Worm (Caenorhabditis elegans) whole organism, L4/young adult: ENCODE results near the gene xbx-3.

Source experiments
- W03F9.2 ChIP-seq: fragments of 150-350 bp; optimal IDR thresholded peaks from 2 replicates; lab custom pipeline; 2014; ENCODE audit warnings: missing biosample characterization, missing genetic modification characterization
- dao-5 ChIP-seq: sonication (generic microtip); optimal IDR thresholded peaks from 2 replicates; lab custom pipeline; 2016; ENCODE audit warnings: missing genotype, missing genetic modification characterization, moderate library complexity, missing compliant biosample characterization
- him-1 ChIP-seq: sonication (generic microtip); optimal IDR thresholded peaks from 2 replicates; lab custom pipeline; 2016; ENCODE audit warnings: missing genotype, missing genetic modification reagents, missing genetic modification characterization, missing compliant biosample characterization

Gene xbx-3

ce11 chrIII:10035783-10036182 lies at the start of gene xbx-3:
TSS of gene xbx-3 (plus strand) at chrIII:10035945.
- TF ChIP-seq dao-5 (no peak), W03F9.2 (tag; lab: Kevin White, UChicago) (no peak), him-1 (tag; lab: Kevin White, UChicago) (no peak)

ce11 chrIII:9986827-9987429 lies 48.8 kb upstream of the xbx-3 start, which contains the start of gene C05B5.12:
TSS of gene C05B5.12 (plus strand) at chrIII:9987379.
- TF ChIP-seq dao-5 = no peak
- TF ChIP-seq W03F9.2 (tag; lab: Kevin White, UChicago) = no peak
- TF ChIP-seq him-1 (tag; lab: Kevin White, UChicago) = no peak

DNA sequence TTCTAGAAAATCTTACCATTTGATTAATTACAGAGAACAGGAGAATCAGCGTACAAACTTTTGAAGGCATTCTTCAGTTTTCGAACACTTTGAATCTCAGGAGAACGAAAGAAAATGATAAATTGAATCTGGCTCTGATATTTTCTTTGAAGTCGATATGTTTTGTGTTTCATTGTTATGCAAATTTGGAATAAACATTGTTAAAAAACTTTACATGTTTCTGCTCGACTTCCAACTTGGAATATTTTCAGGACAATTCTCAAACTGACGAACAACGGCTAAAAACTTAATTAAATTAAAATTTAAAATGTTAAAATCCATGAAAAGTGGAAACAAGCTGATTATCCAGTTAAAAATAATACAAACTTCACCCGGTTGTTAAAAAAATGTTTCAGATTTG lies 47.4 kb upstream of the xbx-3 start, which contains the start of gene C05B5.1:
Gene C05B5.1, minus strand, starts transcription at position 101 of the 400 bp plus-strand sequence.
- TF ChIP-seq dao-5 (no peak), W03F9.2 (tag; lab: Kevin White, UChicago) (no peak), him-1 (tag; lab: Kevin White, UChicago) (no peak)

DNA sequence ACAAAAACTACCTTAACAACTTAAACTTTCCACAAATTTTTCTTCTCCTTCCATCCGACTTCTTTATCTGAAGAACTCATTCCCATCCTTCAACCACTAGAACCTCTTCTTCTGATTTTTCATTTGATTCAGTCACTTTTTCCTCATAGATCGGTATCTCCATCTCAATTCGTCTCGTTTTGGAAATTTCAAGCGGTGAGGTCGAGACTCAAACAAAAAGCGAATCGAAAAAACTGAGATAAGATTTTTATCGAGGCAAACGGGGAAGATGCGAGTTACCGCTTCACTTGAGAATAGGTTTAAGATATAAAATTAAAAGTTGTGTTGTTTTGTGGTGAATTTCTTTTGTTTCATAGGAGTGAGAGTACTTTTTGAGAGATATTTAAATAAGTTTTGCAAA lies 44.4 kb upstream of the xbx-3 start:
- no peak for TF ChIP-seq W03F9.2 (tag; lab: Kevin White, UChicago)

DNA sequence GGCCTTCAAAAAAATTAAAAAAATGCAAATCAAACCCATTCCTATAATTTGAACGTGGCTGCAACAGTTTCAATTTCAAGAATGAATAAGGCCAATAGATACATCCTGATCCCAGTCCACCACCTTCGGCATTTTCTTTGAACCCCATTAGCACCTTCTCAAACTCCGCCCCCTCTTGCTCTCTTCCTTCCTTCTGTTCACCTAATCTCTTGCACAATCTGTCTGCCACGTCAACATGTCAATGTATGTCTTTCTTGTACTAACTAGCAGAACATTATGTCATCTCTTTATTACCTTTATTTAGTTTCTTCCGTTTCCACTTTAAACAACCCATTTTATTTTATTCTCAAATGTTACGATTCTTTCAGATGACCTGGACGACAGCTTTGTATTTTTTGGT lies 42.2 kb upstream of the xbx-3 start, which contains the start of gene C05B5.4:
Gene C05B5.4, plus strand, starts transcription at position 351 of the 400 bp plus-strand sequence.
- TF ChIP-seq W03F9.2 (tag; lab: Kevin White, UChicago) (no peak), him-1 (tag; lab: Kevin White, UChicago) (no peak), dao-5 (no peak)

DNA sequence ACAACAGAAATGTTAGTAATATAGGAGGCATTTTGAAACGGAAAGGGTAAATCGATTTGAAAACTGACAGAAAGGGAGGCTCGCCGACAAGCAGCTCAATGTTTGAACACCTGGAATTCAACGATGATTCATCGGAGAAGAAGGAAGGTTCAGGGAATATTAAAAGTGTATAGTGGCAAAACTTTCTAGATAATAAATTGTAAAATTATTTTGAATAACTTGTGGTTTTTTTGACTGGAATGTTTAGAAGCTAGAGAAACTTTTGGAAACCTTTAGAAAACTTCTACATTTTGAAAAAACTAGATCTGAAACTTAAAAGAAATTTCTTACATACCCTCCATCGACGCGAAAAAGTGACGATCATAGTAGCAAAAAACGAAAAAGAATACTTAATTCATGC lies 37.9 kb upstream of the xbx-3 start, which contains the start of gene pqn-8:
Gene pqn-8, minus strand, starts transcription at position 101 of the 400 bp plus-strand sequence.
- no peak for TF ChIP-seq him-1 (tag; lab: Kevin White, UChicago)

- no peak for TF ChIP-seq him-1 (tag; lab: Kevin White, UChicago)
- no peak for TF ChIP-seq dao-5
- no peak for TF ChIP-seq W03F9.2 (tag; lab: Kevin White, UChicago)
Measured at ce11 chrIII:9999235-9999634, 36.5 kb upstream of the xbx-3 start, which contains the start of gene C05B5.17. TSS of gene C05B5.17 (minus strand) at chrIII:9999335.

DNA sequence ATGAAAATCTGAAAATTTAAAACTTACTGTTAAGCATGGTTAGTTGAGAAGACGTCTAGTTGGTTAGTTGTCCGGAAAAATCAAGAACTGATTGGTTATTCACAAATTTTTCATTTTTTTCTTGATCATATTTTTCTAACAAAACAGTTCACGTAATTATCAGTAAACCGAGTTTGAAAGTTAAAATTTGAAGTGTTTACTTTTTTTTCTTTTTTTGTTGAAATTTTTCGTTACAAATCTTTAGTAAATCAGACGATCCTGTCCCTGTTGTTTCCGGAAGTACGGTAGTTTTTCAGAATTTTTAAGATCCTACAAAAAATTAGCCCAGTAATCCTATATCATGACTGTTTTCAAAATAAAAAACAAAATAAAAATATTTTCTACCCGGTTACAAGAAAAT lies 35.3 kb upstream of the xbx-3 start, which contains the start of gene C05B5.2:
Gene C05B5.2, minus strand, starts transcription at position 101 of the 400 bp plus-strand sequence.
- no peak for TF ChIP-seq him-1 (tag; lab: Kevin White, UChicago)
- TF ChIP-seq dao-5 = no peak
- no peak for TF ChIP-seq W03F9.2 (tag; lab: Kevin White, UChicago)

DNA sequence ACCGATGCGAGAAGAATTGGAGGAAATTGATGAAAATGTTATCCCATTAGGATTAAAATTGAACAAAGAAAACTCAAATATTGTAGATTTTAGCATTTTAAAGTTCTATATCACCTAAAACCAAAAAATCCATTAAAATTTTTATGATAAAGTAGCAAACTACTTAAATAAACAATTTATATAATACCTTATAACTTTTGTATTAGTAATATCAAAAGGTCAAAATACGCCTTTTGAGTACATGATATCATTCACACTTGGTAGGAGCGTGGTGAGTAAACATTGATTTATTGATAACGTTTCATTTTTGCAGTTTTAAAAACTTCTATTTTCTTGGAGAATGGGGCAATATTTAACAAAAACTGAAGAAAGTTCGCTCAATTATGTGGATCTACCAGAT lies 34.7 kb upstream of the xbx-3 start, which contains the start of gene C05B5.5:
Gene C05B5.5, plus strand, starts transcription at position 301 of the 400 bp plus-strand sequence.
- TF ChIP-seq him-1 (tag; lab: Kevin White, UChicago) = no peak
- TF ChIP-seq W03F9.2 (tag; lab: Kevin White, UChicago) = no peak

DNA sequence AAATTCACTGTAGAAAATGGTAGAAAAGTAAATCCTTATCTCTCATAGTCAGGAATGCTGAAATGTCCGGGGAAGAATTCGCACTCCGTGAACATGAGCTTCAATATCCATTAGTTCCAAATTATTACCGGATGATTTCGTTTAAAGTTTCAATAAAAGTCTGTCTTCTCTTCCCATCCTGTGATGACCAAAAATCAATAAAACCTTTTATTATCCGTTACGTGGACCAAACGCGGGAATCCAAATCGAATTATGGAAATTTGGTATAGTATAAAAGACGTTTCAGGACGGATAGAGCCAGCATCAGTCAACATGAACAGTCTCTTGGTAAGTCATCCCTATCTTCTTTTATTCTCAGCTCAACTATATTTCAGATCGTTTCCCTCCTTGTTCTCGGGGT lies 31.5 kb upstream of the xbx-3 start, which contains the start of gene C05B5.11:
Gene C05B5.11, plus strand, starts transcription at position 301 of the 400 bp plus-strand sequence.
- TF ChIP-seq W03F9.2 (tag; lab: Kevin White, UChicago) (no peak), him-1 (tag; lab: Kevin White, UChicago) (no peak), dao-5 (no peak)

DNA sequence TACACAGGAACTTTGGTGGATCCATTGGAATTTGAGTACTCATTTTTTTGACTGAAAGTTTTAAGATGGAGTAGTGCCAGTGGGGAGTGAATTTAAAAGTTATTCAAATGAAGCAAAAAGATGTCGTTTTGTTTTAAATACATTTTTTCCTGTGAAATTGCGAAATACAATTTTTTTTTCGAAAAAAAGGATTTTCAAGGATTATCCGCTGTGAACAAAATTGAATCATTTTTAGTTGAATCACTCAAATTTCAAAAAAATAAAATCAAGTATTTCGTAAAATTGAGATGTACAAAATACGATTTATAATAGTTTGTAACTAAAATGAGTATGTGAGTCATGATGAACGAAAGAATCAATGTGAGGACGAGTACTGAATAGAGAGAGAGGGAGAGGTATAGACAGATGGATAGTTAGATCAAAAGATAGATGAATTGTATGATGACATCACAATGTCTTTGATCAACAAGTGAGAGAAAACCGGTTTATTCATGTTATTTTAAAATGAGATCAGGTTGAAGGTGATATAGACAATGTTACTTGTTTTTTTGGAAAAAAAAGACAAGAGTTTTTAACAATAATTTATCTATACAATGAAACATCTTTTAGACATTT lies 28.9 kb upstream of the xbx-3 start, which contains the start of gene C05B5.8:
Gene C05B5.8, minus strand, starts transcription at position 51 of the 615 bp plus-strand sequence.
- TF ChIP-seq W03F9.2 (tag; lab: Kevin White, UChicago) (no peak), dao-5 (no peak), him-1 (tag; lab: Kevin White, UChicago) (no peak)

DNA sequence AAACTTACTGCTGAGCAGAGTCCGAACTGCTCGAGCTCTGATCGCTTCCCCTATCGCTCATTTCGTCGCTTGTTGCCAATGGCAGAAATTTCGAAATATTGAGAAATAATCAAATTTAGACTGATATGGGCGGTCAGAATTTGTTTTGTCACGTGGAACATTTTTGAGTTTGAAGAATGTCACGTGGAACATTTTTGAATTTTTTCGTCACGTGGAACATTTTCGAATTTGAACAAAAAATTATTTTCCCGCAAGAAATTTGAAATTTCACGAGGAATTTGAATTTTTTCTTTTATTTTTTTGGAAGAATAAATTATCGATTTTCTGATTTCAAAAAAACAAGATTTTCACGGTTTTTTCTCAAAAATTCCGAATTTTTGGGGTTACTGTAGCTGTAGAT lies 25.6 kb upstream of the xbx-3 start, which contains the start of gene fbxa-155:
Gene fbxa-155, minus strand, starts transcription at position 101 of the 400 bp plus-strand sequence.
- TF ChIP-seq him-1 (tag; lab: Kevin White, UChicago) (no peak), W03F9.2 (tag; lab: Kevin White, UChicago) (no peak), dao-5 (no peak)

ce11 chrIII:10012136-10012535 lies 23.6 kb upstream of the xbx-3 start, which contains the start of gene C05B5.16:
TSS of gene C05B5.16 (plus strand) at chrIII:10012436.
- TF ChIP-seq dao-5 = no peak
- no peak for TF ChIP-seq him-1 (tag; lab: Kevin White, UChicago)
- no peak for TF ChIP-seq W03F9.2 (tag; lab: Kevin White, UChicago)
